Worm (Caenorhabditis elegans) whole organism, early embryonic: Measurements from ENCODE around the gene H41C03.1.
"Not testable (repeated sequence)": the region's sequence is repeated elsewhere in the genome, so short reads cannot be mapped to it uniquely, and the experiment has no call there.

ENCODE experiments used
- B0310.2 ChIP-seq: sonication (generic microtip); optimal IDR thresholded peaks from 2 replicates; lab custom pipeline; 2016; ENCODE audit warnings: mild to moderate bottlenecking, missing genetic modification characterization, missing compliant biosample characterization
- F13C5.2 ChIP-seq: sonication (generic microtip); optimal IDR thresholded peaks from 2 replicates; lab custom pipeline; 2017; ENCODE audit warnings: mild to moderate bottlenecking, missing genetic modification characterization, inconsistent platforms, missing compliant biosample characterization
- aly-1 ChIP-seq: sonication (generic microtip); optimal IDR thresholded peaks from 2 replicates; lab custom pipeline; 2016; ENCODE audit warnings: missing genetic modification characterization, missing compliant biosample characterization
- ama-1 ChIP-seq: fragments of 150-350 bp; optimal IDR thresholded peaks from 2 replicates; lab custom pipeline; 2014
- ceh-13 ChIP-seq: fragments of 200-800 bp; sonication (Bioruptor generic); optimal IDR thresholded peaks from 2 replicates; lab custom pipeline; 2018; ENCODE audit warnings: mild to moderate bottlenecking, missing genetic modification characterization, missing compliant biosample characterization
- ceh-36 ChIP-seq: sonication (generic microtip); optimal IDR thresholded peaks from 2 replicates; lab custom pipeline; 2016; ENCODE audit warnings: missing genetic modification characterization, inconsistent platforms, missing compliant biosample characterization
- ets-7 ChIP-seq: sonication (generic microtip); optimal IDR thresholded peaks from 2 replicates; lab custom pipeline; 2016; ENCODE audit warnings: missing genotype, missing genetic modification characterization, missing compliant biosample characterization
- flt-1 ChIP-seq: fragments of 200-800 bp; sonication (Bioruptor generic); IDR thresholded peaks from 2 replicates; pipeline ENCODE4 v1.3.6; 2022; ENCODE audit warnings: missing genetic modification characterization, missing compliant biosample characterization
- hmbx-1 ChIP-seq: sonication (generic microtip); optimal IDR thresholded peaks from 2 replicates; lab custom pipeline; 2016; ENCODE audit warnings: mild to moderate bottlenecking, missing genetic modification characterization, missing compliant biosample characterization
- hmg-4 ChIP-seq: fragments of 200-800 bp; sonication (Bioruptor generic); optimal IDR thresholded peaks from 2 replicates; lab custom pipeline; 2018; ENCODE audit warnings: mild to moderate bottlenecking, missing genetic modification characterization, missing compliant biosample characterization
- hnd-1 ChIP-seq: sonication (generic microtip); optimal IDR thresholded peaks from 2 replicates; lab custom pipeline; 2016; ENCODE audit warnings: missing genetic modification characterization, missing compliant biosample characterization
- pes-1 ChIP-seq: fragments of 200-800 bp; sonication (Bioruptor generic); IDR thresholded peaks from 2 replicates; pipeline ENCODE4 v1.3.6; 2022; ENCODE audit warnings: missing genetic modification reagents, missing genetic modification characterization, missing compliant biosample characterization
- scrt-1 ChIP-seq: fragments of 200-800 bp; sonication (Bioruptor generic); IDR thresholded peaks from 2 replicates; pipeline ENCODE4 v1.3.6; 2022; ENCODE audit warnings: missing genetic modification characterization, missing compliant biosample characterization
- sea-1 ChIP-seq: fragments of 200-800 bp; sonication (Bioruptor generic); conservative IDR thresholded peaks from 2 replicates; pipeline ENCODE4 v1.3.6; 2022; ENCODE audit warnings: missing genetic modification characterization, missing compliant biosample characterization
- tbx-11 ChIP-seq: fragments of 200-800 bp; sonication (Bioruptor generic); IDR thresholded peaks from 2 replicates; pipeline ENCODE4 v1.3.6; 2022; ENCODE audit warnings: missing genetic modification characterization, missing compliant biosample characterization
- tbx-37 ChIP-seq: fragments of 200-800 bp; sonication (Bioruptor generic); conservative IDR thresholded peaks from 2 replicates; pipeline ENCODE4 v1.3.6; 2022; ENCODE audit warnings: missing genetic modification reagents, missing genetic modification characterization, missing compliant biosample characterization
- tra-4 ChIP-seq: sonication (generic microtip); optimal IDR thresholded peaks from 2 replicates; lab custom pipeline; 2017; ENCODE audit warnings: missing genetic modification characterization, missing compliant biosample characterization

H41C03.1 gene

ce11 chrII:5854122-5854521 is at the start of gene H41C03.1:
H41C03.1 (plus strand) TSS chrII:5854422.
- no peak for TF ChIP-seq tbx-11
- no peak for TF ChIP-seq aly-1 (tag; lab: Kevin White, UChicago)
- no peak for TF ChIP-seq tra-4 (tag; lab: Kevin White, UChicago)
- no peak for TF ChIP-seq tbx-37 (GFP tag; lab: Robert Waterston, UW)
- TF ChIP-seq hnd-1 (tag; lab: Kevin White, UChicago): no peak
- no peak for TF ChIP-seq sea-1
- no peak for TF ChIP-seq ceh-36 (tag; lab: Kevin White, UChicago)
- no peak for TF ChIP-seq scrt-1 (GFP tag; lab: Robert Waterston, UW)
- no peak for TF ChIP-seq flt-1 (GFP tag; lab: Robert Waterston, UW)
- no peak for TF ChIP-seq hmg-4 (GFP tag; lab: Kevin White, UChicago)
- no peak for TF ChIP-seq ets-7
- TF ChIP-seq ceh-13 (GFP tag; lab: Kevin White, UChicago): no peak
- no peak for TF ChIP-seq pes-1
- no peak for TF ChIP-seq B0310.2 (tag; lab: Kevin White, UChicago)
- no peak for TF ChIP-seq ama-1
- no peak for TF ChIP-seq F13C5.2
- TF ChIP-seq hmbx-1 (tag; lab: Kevin White, UChicago): no peak

DNA sequence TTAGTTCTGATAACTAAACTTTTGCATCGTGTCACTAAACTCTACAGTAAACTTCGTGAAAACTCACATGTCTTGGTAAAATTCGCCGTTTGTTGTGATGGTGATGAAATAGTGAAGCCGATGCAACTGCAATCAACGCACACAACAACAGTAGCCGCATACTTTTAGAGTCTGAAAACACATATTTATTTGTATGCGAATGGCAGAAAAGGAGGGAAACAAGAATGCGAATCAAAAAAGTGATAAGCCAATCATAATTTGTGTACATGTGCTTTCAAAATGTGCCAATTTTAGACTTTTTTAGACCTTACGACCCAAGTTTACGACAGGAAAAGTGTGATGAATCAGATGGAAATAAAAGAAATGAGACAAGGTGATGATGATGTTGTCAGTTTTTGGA is 48.9 kb upstream of the H41C03.1 start, which contains the start of gene K05F1.10:
Gene K05F1.10 (minus strand): TSS at position 171 of the 400 bp plus-strand sequence.
- TF ChIP-seq tbx-11 (no peak), ceh-13 (GFP tag; lab: Kevin White, UChicago) (no peak), sea-1 (no peak), hmbx-1 (tag; lab: Kevin White, UChicago) (no peak), tra-4 (tag; lab: Kevin White, UChicago) (no peak), pes-1 (no peak), B0310.2 (tag; lab: Kevin White, UChicago) (no peak), F13C5.2 (no peak), ceh-36 (tag; lab: Kevin White, UChicago) (no peak), ama-1 (no peak), ets-7 (no peak), hmg-4 (GFP tag; lab: Kevin White, UChicago) (no peak), scrt-1 (GFP tag; lab: Robert Waterston, UW) (no peak), hnd-1 (tag; lab: Kevin White, UChicago) (no peak)

DNA sequence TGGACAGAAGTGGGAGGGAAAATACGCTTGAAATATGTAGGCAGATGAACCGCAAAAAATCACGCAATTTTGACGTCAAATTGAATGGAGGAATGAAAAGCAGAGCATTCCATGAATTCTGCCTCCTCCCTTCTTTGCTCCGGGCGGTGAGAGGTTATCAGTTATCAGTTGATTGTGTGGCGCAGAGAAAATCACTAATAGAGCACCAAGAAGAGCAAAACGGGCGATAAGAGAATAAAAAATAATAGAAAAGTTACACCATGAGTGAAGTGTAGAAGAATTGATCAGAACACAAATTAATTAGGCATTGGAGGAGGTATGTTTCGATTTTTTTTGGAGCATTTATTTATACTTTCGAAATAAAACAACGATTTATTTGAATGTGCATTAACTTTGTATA is 47.7 kb upstream of the H41C03.1 start:
- TF ChIP-seq tbx-37 (GFP tag; lab: Robert Waterston, UW): no peak
- no peak for TF ChIP-seq hnd-1 (tag; lab: Kevin White, UChicago)
- TF ChIP-seq B0310.2 (tag; lab: Kevin White, UChicago): no peak
- no peak for TF ChIP-seq F13C5.2
- TF ChIP-seq ets-7: no peak
- TF ChIP-seq flt-1 (GFP tag; lab: Robert Waterston, UW): no peak
- no peak for TF ChIP-seq tbx-11
- TF ChIP-seq hmbx-1 (tag; lab: Kevin White, UChicago): no peak
- no peak for TF ChIP-seq hmg-4 (GFP tag; lab: Kevin White, UChicago)
- no peak for TF ChIP-seq sea-1
- TF ChIP-seq scrt-1 (GFP tag; lab: Robert Waterston, UW): no peak
- TF ChIP-seq ceh-13 (GFP tag; lab: Kevin White, UChicago): no peak
- no peak for TF ChIP-seq tra-4 (tag; lab: Kevin White, UChicago)
- TF ChIP-seq pes-1: no peak
- no peak for TF ChIP-seq ceh-36 (tag; lab: Kevin White, UChicago)
- TF ChIP-seq ama-1: no peak
- no peak for TF ChIP-seq aly-1 (tag; lab: Kevin White, UChicago)

ce11 chrII:5810230-5810629 is 44.0 kb upstream of the H41C03.1 start, which contains the start of the genes msp-64 and ZK1248.5:
msp-64 (minus strand) TSS chrII:5810330.
ZK1248.5 (plus strand) TSS chrII:5810514.
- TF ChIP-seq ceh-36 (tag; lab: Kevin White, UChicago) (no peak), ceh-13 (GFP tag; lab: Kevin White, UChicago) (no peak)

DNA sequence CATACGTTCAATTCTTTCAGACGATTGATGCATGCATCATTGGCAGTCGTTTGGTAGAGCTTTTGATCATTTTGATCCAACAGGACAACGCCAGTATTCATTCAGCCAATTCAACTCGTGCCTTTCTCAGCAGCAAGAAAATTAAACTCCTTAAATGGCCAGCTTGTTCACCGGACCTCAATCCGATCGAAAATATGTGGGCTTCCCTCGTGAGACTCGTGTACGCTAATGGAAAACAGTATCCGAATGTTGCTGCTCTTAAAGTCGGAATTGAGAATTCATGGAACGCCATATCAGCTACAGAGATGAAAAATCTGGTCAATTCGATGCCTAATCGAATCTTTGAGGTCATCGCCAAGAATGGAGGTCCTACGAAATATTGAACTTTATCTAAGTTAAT is 38.8 kb upstream of the H41C03.1 start, which contains the start of gene wago-5:
Gene wago-5 (minus strand): TSS at position 101 of the 400 bp plus-strand sequence.
- TF ChIP-seq pes-1; sea-1; ceh-36 (tag; lab: Kevin White, UChicago): not testable (repeated sequence)

DNA sequence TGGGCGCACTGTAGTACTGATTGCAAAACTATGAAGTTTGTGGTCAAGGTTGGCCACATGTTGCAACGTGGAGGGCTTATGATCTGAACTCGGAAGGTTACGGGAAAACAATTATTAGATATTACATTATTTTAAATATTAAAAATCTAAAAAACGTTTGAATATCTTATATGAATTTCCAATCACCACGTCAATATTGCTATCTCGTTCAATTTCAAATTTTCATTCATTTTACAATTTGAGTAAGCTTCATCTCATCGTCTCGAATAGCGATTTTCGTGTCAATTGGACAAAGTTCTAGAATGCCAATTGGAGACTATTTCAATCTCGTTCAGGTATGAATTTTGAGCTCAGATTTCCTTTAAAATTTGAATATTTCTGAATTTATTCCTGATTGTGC is 37.9 kb upstream of the H41C03.1 start, which contains the start of gene ZK1248.20:
Gene ZK1248.20 (plus strand): TSS at position 301 of the 400 bp plus-strand sequence.
- TF ChIP-seq sea-1 (no peak), tra-4 (tag; lab: Kevin White, UChicago) (no peak), scrt-1 (GFP tag; lab: Robert Waterston, UW) (no peak), ama-1 (no peak), F13C5.2 (no peak), hmg-4 (GFP tag; lab: Kevin White, UChicago) (no peak), B0310.2 (tag; lab: Kevin White, UChicago) (no peak), hmbx-1 (tag; lab: Kevin White, UChicago) (no peak), ceh-13 (GFP tag; lab: Kevin White, UChicago) (no peak), aly-1 (tag; lab: Kevin White, UChicago) (no peak), ceh-36 (tag; lab: Kevin White, UChicago) (no peak), ets-7 (no peak), flt-1 (GFP tag; lab: Robert Waterston, UW) (no peak)

DNA sequence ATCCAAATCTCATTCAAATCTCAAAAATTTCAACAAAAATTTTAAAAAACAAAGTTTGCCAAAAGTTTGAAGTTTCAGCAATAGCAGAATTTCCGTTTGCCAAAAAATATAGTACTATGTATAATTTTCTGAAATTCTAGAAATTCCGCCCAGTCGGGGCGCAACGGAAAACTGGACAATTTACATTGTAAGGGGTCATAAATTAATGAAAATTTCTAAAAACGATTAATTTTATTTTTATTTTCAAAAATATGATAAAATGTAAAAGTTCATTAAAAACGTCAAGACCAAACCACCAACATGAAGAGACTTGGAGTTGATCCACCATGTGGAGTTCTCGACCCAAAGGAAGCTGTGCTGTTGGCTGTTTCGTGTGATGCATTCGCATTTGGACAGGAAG is 35.9 kb upstream of the H41C03.1 start, which contains the start of gene ZK1248.4:
Gene ZK1248.4 (plus strand): TSS at position 301 of the 400 bp plus-strand sequence.
- TF ChIP-seq pes-1 (no peak), flt-1 (GFP tag; lab: Robert Waterston, UW) (no peak), aly-1 (tag; lab: Kevin White, UChicago) (no peak), ceh-13 (GFP tag; lab: Kevin White, UChicago) (no peak), tra-4 (tag; lab: Kevin White, UChicago) (no peak), tbx-11 (no peak), B0310.2 (tag; lab: Kevin White, UChicago) (no peak)

ce11 chrII:5819655-5820054 is 34.6 kb upstream of the H41C03.1 start:
- TF ChIP-seq tbx-37 (GFP tag; lab: Robert Waterston, UW) (no peak), sea-1 (no peak)
